Fruit fly (Drosophila melanogaster) ovary, adult (tissue): ENCODE data around the gene RagA-B.

ENCODE experiments used
- CG17801 ChIP-seq: fragments of 200-800 bp; optimal IDR thresholded peaks from 2 replicates; lab custom pipeline; 2019; ENCODE audit warnings: missing biosample characterization, mild to moderate bottlenecking, missing genetic modification characterization, moderate library complexity; ENCODE audit not compliant: partially characterized antibody

RagA-B gene

dm6 chr3R:8984141-8984540 is at the start of gene RagA-B:
RagA-B (minus strand) TSS chr3R:8984315.
- no peak for TF ChIP-seq CG17801

- peak; percentile 86 for TF ChIP-seq CG17801
These were observed 47.8 kb upstream of the RagA-B start for dm6 chr3R:9031797-9032418.

- TF ChIP-seq CG17801 = no peak
These were observed 46.6 kb upstream of the RagA-B start for dm6 chr3R:9030750-9031128.

dm6 chr3R:9030006-9030749 is 46.1 kb upstream of the RagA-B start:
- no peak for TF ChIP-seq CG17801

dm6 chr3R:9029411-9029810 is 45.3 kb upstream of the RagA-B start:
- no peak for TF ChIP-seq CG17801

dm6 chr3R:9028690-9029089 is 44.6 kb upstream of the RagA-B start:
- no peak for TF ChIP-seq CG17801

- no peak for TF ChIP-seq CG17801
These were observed 43.0 kb upstream of the RagA-B start for dm6 chr3R:9027082-9027481.

dm6 chr3R:9024835-9025510 is 40.9 kb upstream of the RagA-B start:
- no peak for TF ChIP-seq CG17801

dm6 chr3R:9023934-9024333 is 39.8 kb upstream of the RagA-B start:
- no peak for TF ChIP-seq CG17801

dm6 chr3R:9019689-9020138 is 35.6 kb upstream of the RagA-B start, which contains the start of gene tgo:
tgo (minus strand) TSS chr3R:9020022.
- peak; percentile 16 for TF ChIP-seq CG17801

dm6 chr3R:9016869-9017268 is 32.8 kb upstream of the RagA-B start:
- peak; percentile 46 for TF ChIP-seq CG17801

dm6 chr3R:9014859-9015466 is 30.8 kb upstream of the RagA-B start, which contains the start of the genes Kcmf1, Sf3b5 and CG11986:
Kcmf1 (minus strand) TSS chr3R:9014909.
Sf3b5 (minus strand) TSS chr3R:9015341.
CG11986 (plus strand) TSS chr3R:9015446.
- TF ChIP-seq CG17801 = no peak

dm6 chr3R:9013765-9014380 is 29.8 kb upstream of the RagA-B start:
- TF ChIP-seq CG17801 = peak; percentile 35

- no peak for TF ChIP-seq CG17801
These were observed 27.6 kb upstream of the RagA-B start for dm6 chr3R:9011708-9012107.

- TF ChIP-seq CG17801 = no peak
These were observed 26.6 kb upstream of the RagA-B start for dm6 chr3R:9010695-9011094.

dm6 chr3R:9008202-9008601 is 24.1 kb upstream of the RagA-B start, which contains the start of gene CG11983:
CG11983 (plus strand) TSS chr3R:9008321.
- peak; percentile 2 for TF ChIP-seq CG17801
